Worm (Caenorhabditis elegans) whole organism, mixed stage, embryonic: Measurements from ENCODE around the gene C03A7.13.

Experiments used
- cnd-1 ChIP-seq: fragments of 200-800 bp; sonication (Bioruptor generic); optimal IDR thresholded peaks from 2 replicates; lab custom pipeline; 2018; ENCODE audit warnings: mild to moderate bottlenecking, missing genetic modification characterization, missing compliant biosample characterization
- elt-1 ChIP-seq: sonication (generic microtip); optimal IDR thresholded peaks from 2 replicates; lab custom pipeline; 2017; ENCODE audit warnings: missing genetic modification characterization, mild to moderate bottlenecking, missing compliant biosample characterization, antibody characterized with exemption, moderate library complexity, borderline replicate concordance; ENCODE audit not compliant: insufficient read depth
- nhr-28 ChIP-seq: fragments of 150-350 bp; optimal IDR thresholded peaks from 2 replicates; lab custom pipeline; 2014; ENCODE audit warnings: missing biosample characterization, missing genetic modification characterization
- nhr-76 ChIP-seq: sonication (generic microtip); optimal IDR thresholded peaks from 2 replicates; lab custom pipeline; 2017; ENCODE audit warnings: missing biosample characterization, missing genetic modification characterization
- unc-39 ChIP-seq: fragments of 150-350 bp; optimal IDR thresholded peaks from 2 replicates; lab custom pipeline; 2014; ENCODE audit warnings: missing biosample characterization, missing genetic modification characterization

- TF ChIP-seq elt-1 (no peak), nhr-28 (tag; lab: Kevin White, UChicago) (no peak), nhr-76 (no peak), cnd-1 (no peak), unc-39 (tag; lab: Kevin White, UChicago) (no peak)
Observed at ce11 chrV:5164682-5165081, 27.7 kb downstream of the C03A7.13 start, which contains the start of gene abu-7.
